Worm (Caenorhabditis elegans): ENCODE measurements around the gene F08F3.8.

The F08F3.8 gene

DNA sequence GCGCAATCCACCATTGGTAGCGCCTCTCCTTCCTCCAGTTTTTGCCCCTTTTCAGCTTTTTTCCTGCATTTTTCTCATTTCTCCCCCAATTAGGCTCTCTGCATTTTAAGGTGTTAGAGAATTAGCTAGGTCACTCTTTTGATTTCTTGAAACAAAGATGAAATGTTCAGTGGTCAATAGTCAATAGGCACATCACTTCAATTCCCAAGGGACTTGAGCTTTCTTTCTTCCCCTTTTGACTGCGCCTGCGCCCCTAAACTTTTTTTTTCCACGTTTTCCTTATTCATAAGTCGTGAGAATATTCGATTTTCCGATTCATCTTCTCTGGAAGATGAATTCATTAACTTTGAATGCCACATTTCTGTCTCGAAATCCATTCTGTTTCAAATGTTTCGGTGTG, 28.5 kb downstream of the F08F3.8 start:
- TF ChIP-seq aha-1 (tag) = peak; percentile 73
- TF ChIP-seq ceh-28 (tag; optimal IDR thresholded peaks at IDR 0.05) = no peak
- TF ChIP-seq zip-2 (tag; optimal IDR thresholded peaks at IDR 0.05) = no peak

DNA sequence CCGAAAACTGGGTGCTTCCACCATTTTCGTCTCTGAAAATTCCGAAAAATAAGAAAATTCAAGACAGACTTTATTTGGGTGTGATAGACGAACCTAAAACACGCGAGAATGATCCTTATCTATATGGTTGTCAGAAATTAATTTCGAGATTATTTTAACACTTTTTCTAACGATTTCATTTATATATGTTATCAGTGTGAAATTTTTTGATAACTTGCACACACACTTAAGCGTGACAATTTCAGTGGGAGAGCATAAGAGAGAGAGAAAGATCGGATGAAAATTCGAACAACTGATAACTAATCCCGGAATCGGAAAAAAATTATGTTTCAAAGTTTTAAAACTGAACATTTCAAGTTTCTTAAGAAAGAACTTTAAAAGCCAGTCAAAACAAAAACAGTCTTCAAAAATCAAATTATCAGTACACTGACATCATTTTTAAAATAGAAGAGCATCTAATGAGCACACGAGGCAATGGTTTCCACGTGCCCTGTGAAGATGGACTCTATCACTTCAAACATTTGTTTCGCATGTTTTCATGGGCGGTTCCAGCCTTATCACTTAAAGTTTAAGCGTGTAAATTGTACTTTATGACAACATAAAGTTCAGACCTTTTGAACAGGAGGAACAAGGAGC, 39.3 kb downstream of the F08F3.8 start, which contains the start of gene C35A11.4:
Gene C35A11.4, minus strand, starts transcription at position 156 of the 636 bp plus-strand sequence.
- TF ChIP-seq mdl-1 (tag; optimal IDR thresholded peaks at IDR 0.05) (peak in 1 of 2 experiments; percentile 63), egl-27 (tag; optimal IDR thresholded peaks at IDR 0.05) (no peak), skn-1 (tag; optimal IDR thresholded peaks at IDR 0.05) (no peak), ceh-20 (GFP tag; IDR thresholded peaks at IDR 0.05) (no peak), daf-16 (GFP tag; optimal IDR thresholded peaks at IDR 0.05) (no peak), daf-16 (tag; optimal IDR thresholded peaks at IDR 0.05) (peak; percentile 81), F37D6.2 (tag; optimal IDR thresholded peaks at IDR 0.05) (no peak), dve-1 (tag; optimal IDR thresholded peaks at IDR 0.05; ENCODE audit: insufficient read depth) (peak; percentile 86), nhr-11 (tag; optimal IDR thresholded peaks at IDR 0.05) (no peak), nhr-25 (tag; optimal IDR thresholded peaks at IDR 0.05; ENCODE audit: borderline replicate concordance, insufficient read depth) (no peak), pqm-1 (tag; optimal IDR thresholded peaks at IDR 0.05) (peak; percentile 62), daf-19 (GFP tag; conservative IDR thresholded peaks at IDR 0.05) (no peak), aha-1 (tag) (peak; percentile 75), unc-130 (GFP tag; optimal IDR thresholded peaks at IDR 0.05) (no peak), pha-4 (GFP tag; IDR thresholded peaks at IDR 0.05) (no peak), pha-4 (tag; optimal IDR thresholded peaks at IDR 0.05) (no peak), D1046.2 (GFP tag; IDR thresholded peaks at IDR 0.05) (no peak), dmd-6 (GFP tag; IDR thresholded peaks at IDR 0.05) (peak; percentile 65), ceh-44 (GFP tag; IDR thresholded peaks at IDR 0.05) (no peak), madf-9 (GFP tag; conservative IDR thresholded peaks at IDR 0.05) (no peak), nhr-28 (tag; optimal IDR thresholded peaks at IDR 0.05) (peak; percentile 71), nhr-48 (tag; optimal IDR thresholded peaks at IDR 0.05) (peak; percentile 31), nhr-77 (tag; optimal IDR thresholded peaks at IDR 0.05) (peak; percentile 73), F26F4.8 (GFP tag; conservative IDR thresholded peaks at IDR 0.05) (no peak), cey-2 (tag; optimal IDR thresholded peaks at IDR 0.05; ENCODE audit: borderline replicate concordance, insufficient read depth) (peak; percentile 21), dpl-1 (GFP tag; optimal IDR thresholded peaks at IDR 0.05) (no peak), jun-1 (tag; optimal IDR thresholded peaks at IDR 0.05) (no peak), php-3 (GFP tag; IDR thresholded peaks at IDR 0.05) (peak; percentile 61; the same call in 1 of the 2 replicates), dmd-9 (GFP tag; IDR thresholded peaks at IDR 0.05) (no peak), hlh-11 (tag; optimal IDR thresholded peaks at IDR 0.05) (peak; percentile 76), spr-3 (GFP tag; optimal IDR thresholded peaks at IDR 0.05) (no peak), hlh-30 (tag; optimal IDR thresholded peaks at IDR 0.05; ENCODE audit: insufficient read depth) (peak; percentile 37), ZK546.5 (tag; optimal IDR thresholded peaks at IDR 0.05) (no peak)

DNA sequence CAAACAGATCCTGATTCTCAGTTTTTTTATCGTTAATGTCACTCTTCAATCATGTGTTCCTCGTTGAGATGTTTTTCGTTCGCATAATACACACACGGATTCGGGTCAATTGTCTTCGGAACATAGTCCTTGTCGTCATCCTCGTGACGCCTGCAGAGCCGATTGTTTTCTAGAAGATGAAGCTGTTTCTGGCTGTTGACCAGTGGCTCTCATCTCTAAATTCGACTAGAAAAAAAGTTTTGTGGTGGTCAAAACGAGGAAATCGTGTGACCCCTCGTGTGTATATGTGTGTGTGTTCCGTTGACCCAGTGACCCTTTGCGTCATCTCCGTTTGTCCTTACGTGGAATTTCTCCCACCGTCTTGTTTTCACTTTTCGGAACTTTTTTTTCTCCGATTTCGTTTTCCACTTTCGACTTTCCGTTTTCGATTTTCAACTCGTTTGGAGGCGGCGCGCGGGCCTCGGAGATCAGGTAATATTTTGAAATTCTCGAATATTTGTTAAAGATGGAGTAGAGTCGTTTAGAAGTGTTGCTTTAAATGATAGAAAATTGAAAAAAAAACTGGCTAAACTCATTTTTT, 46.4 kb downstream of the F08F3.8 start, which contains the start of gene C35A11.2:
Gene C35A11.2, plus strand, starts transcription at position 386 of the 580 bp plus-strand sequence.
- TF ChIP-seq unc-62 (GFP tag; optimal IDR thresholded peaks at IDR 0.05 in 1 of 2) = peak in 1 of 2 experiments; percentile 94
- no peak for TF ChIP-seq unc-62 (tag; optimal IDR thresholded peaks at IDR 0.05)
- no peak for TF ChIP-seq nhr-42 (GFP tag; IDR thresholded peaks at IDR 0.05)
- no peak for TF ChIP-seq egl-27 (tag; optimal IDR thresholded peaks at IDR 0.05)
- no peak for TF ChIP-seq madf-5 (GFP tag; IDR thresholded peaks at IDR 0.05)
- peak; percentile 25 for TF ChIP-seq mxl-3 (GFP tag; optimal IDR thresholded peaks at IDR 0.05)
- no peak for TF ChIP-seq set-16 (GFP tag; IDR thresholded peaks at IDR 0.05)
- TF ChIP-seq ceh-28 (tag; optimal IDR thresholded peaks at IDR 0.05) = no peak
- TF ChIP-seq hif-1 (tag; optimal IDR thresholded peaks at IDR 0.05) = no peak
- TF ChIP-seq mep-1 (tag; optimal IDR thresholded peaks at IDR 0.05) = no peak
- TF ChIP-seq sdz-12 (GFP tag; optimal IDR thresholded peaks at IDR 0.05) = no peak
- TF ChIP-seq D1046.2 (GFP tag; IDR thresholded peaks at IDR 0.05) = no peak
- peak; percentile 3 for TF ChIP-seq aha-1 (tag)

Measured in whole organism, L4 larva.